Fruit fly (Drosophila melanogaster): ENCODE results near the gene ATPsynCF6.
A peak's percentile ranks its signal among the peaks of the same experiment; 100 is the strongest.

Gene ATPsynCF6

DNA sequence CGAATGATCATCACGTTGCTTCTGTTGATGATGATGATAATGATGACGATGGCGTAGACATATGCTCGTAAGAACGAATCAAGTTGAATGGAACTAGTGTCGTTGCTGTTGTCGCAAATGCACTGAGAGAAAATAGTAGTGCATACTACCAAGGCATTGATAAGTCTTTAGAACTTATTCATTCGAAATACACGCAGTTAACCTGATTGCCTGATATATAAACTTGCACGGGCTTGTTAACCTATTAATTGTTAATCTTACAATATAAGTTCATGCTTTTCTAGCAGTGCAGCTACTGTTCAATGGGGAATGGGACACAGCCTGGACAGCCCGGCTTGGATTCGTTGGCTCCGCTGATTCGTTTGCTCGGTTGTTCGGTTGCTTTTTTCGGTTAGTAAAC, 29.6 kb downstream of the ATPsynCF6 start (continued):
- TF ChIP-seq ssp (GFP tag; IDR thresholded peaks at IDR 0.05) (peak; percentile 69), chinmo (GFP tag; IDR thresholded peaks at IDR 0.05; ENCODE audit: partially characterized antibody) (no peak), bab2 (GFP tag; optimal IDR thresholded peaks at IDR 0.05) (peak; percentile 82), CG6683 (GFP tag; optimal IDR thresholded peaks at IDR 0.05) (peak; percentile 50), lilli (GFP tag; optimal IDR thresholded peaks at IDR 0.05) (peak; percentile 87), CG8924 (tag; optimal IDR thresholded peaks at IDR 0.05) (peak; percentile 86), bcd (GFP tag; optimal IDR thresholded peaks at IDR 0.05) (peak; percentile 78), ranshi (GFP tag; IDR thresholded peaks at IDR 0.05) (peak; percentile 79; the same call in 1 of the 2 replicates), CG8089 (GFP tag; optimal IDR thresholded peaks at IDR 0.05) (peak; percentile 83), CG31388 (GFP tag; optimal IDR thresholded peaks at IDR 0.05) (peak; percentile 56), CG4730 (GFP tag; IDR thresholded peaks at IDR 0.05) (peak; percentile 66), Hr51 (GFP tag; optimal IDR thresholded peaks at IDR 0.05) (peak; percentile 65 to 70), NK7.1 (GFP tag; optimal IDR thresholded peaks at IDR 0.05) (peak; percentile 72), CG9609 (GFP tag; optimal IDR thresholded peaks at IDR 0.05) (peak; percentile 80), CG3838 (GFP tag; optimal IDR thresholded peaks at IDR 0.05) (peak; percentile 39), toy (GFP tag; IDR thresholded peaks at IDR 0.05) (peak; percentile 66; the same call in 1 of the 2 replicates), CG4820 (GFP tag; optimal IDR thresholded peaks at IDR 0.05) (peak; percentile 89), gcm2 (GFP tag; optimal IDR thresholded peaks at IDR 0.05) (peak; percentile 81), ash1 (GFP tag; optimal IDR thresholded peaks at IDR 0.05) (no peak), CG6689 (GFP tag; IDR thresholded peaks at IDR 0.05) (peak; percentile 80), ci (GFP tag; IDR thresholded peaks at IDR 0.05) (peak; percentile 93), CG15011 (GFP tag; optimal IDR thresholded peaks at IDR 0.05) (peak; percentile 69), hbn (GFP tag; IDR thresholded peaks at IDR 0.05; ENCODE audit: partially characterized antibody) (no peak), Neu2 (GFP tag; optimal IDR thresholded peaks at IDR 0.05; ENCODE audit: borderline replicate concordance) (peak; percentile 10), pho (GFP tag; optimal IDR thresholded peaks at IDR 0.05) (peak; percentile 73), Rfx (GFP tag; IDR thresholded peaks at IDR 0.05) (peak; percentile 87), Stat92E (GFP tag; optimal IDR thresholded peaks at IDR 0.05) (peak in 1 of 3 experiments; percentile 69), fd102C (GFP tag; optimal IDR thresholded peaks at IDR 0.05) (peak; percentile 59), CG34422 (GFP tag; IDR thresholded peaks at IDR 0.05) (peak; percentile 89), CG7372 (GFP tag; IDR thresholded peaks at IDR 0.05) (peak; percentile 73), CG10565 (GFP tag; optimal IDR thresholded peaks at IDR 0.05) (peak; percentile 35), slou (GFP tag; optimal IDR thresholded peaks at IDR 0.05) (peak; percentile 54), CG15696 (tag; optimal IDR thresholded peaks at IDR 0.05) (peak; percentile 84), tgo (GFP tag; IDR thresholded peaks at IDR 0.05) (peak; percentile 77), pnt (GFP tag; optimal IDR thresholded peaks at IDR 0.05) (peak; percentile 90), wor (GFP tag; IDR thresholded peaks at IDR 0.05) (peak; percentile 56; the same call in 1 of the 2 replicates), abd-A (tag; optimal IDR thresholded peaks at IDR 0.05) (no peak), crc (GFP tag; optimal IDR thresholded peaks at IDR 0.05) (peak; percentile 80), CG6791 (GFP tag; IDR thresholded peaks at IDR 0.05; ENCODE audit: partially characterized antibody) (no peak), row (GFP tag; IDR thresholded peaks at IDR 0.05) (peak; percentile 88), org-1 (GFP tag; optimal IDR thresholded peaks at IDR 0.05) (peak; percentile 85), CG14667 (GFP tag; IDR thresholded peaks at IDR 0.05) (peak; percentile 71; the same call in 1 of the 2 replicates), HLH4C (GFP tag; IDR thresholded peaks at IDR 0.05; ENCODE audit: partially characterized antibody) (no peak), Abd-B (GFP tag; optimal IDR thresholded peaks at IDR 0.05) (peak; percentile 72), Sox102F (GFP tag; optimal IDR thresholded peaks at IDR 0.05) (peak; percentile 78), az2 (GFP tag; optimal IDR thresholded peaks at IDR 0.05) (peak; percentile 86), CG1603 (tag; optimal IDR thresholded peaks at IDR 0.05) (peak; percentile 96), Hr39 (optimal IDR thresholded peaks at IDR 0.05) (no peak), trem (tag; optimal IDR thresholded peaks at IDR 0.05) (peak; percentile 81), Elba2 (GFP tag; optimal IDR thresholded peaks at IDR 0.05) (no peak), CG32767 (GFP tag; IDR thresholded peaks at IDR 0.05) (peak; percentile 78)

Measured in whole organism, embryonic.